Fruit fly (Drosophila melanogaster): ENCODE measurements around the gene PIG-Wa.

PIG-Wa gene

DNA sequence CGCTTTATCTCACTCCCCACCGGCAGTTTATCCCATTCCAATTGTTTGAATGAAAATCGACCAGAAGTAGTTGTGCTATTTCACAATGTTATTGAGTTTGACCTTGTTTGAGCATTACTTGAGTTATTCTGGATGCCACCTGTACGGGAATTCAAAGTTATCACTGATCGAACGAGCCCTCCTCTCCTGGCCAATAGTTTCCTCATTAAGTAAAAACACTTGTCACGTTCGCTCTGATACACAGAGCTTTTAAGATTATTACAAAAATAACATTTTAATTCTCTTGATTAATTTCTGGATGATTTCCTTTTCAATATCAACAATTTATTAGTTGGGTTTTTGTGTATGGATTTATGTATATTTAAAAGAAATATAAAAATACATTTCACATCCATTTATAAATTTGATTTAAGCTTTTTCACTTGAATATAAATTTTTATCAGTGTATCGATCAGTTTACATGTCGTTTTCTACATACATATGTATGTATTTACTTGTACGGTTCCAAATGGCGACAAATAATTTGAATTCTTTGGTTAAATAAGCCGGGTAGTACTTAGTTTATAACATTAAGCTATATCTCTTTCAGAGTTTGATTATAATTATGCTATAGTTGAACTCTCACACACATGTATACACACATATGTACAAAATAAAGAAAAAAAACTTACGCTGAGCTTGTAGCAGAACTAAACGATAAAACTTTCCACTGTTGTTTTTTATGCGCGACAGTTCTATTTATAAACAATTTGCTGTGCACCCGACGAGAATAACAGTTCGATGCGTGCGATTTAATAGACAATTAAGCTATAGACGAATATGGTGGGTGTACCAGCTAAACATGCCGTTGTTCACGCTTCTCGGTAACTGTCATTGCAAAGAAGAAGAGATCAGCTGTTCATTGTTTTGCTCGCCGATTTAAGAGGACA, 8.9 kb upstream of the PIG-Wa start, which contains the start of the genes CG3609 and CG15390 (continued):
- TF ChIP-seq ato (GFP tag; IDR thresholded peaks at IDR 0.05; ENCODE audit: partially characterized antibody) (no peak), Sox102F (GFP tag; optimal IDR thresholded peaks at IDR 0.05) (peak; percentile 81), Chrac-16 (GFP tag; optimal IDR thresholded peaks at IDR 0.05) (peak; percentile 83), E2f1 (GFP tag; IDR thresholded peaks at IDR 0.05) (peak; percentile 54), CG2678 (tag; optimal IDR thresholded peaks at IDR 0.05) (peak; percentile 66), CG13287 (GFP tag; IDR thresholded peaks at IDR 0.05; ENCODE audit: partially characterized antibody) (peak; percentile 57), zfh2 (GFP tag; optimal IDR thresholded peaks at IDR 0.05) (peak; percentile 94), CG1603 (tag; optimal IDR thresholded peaks at IDR 0.05) (peak; percentile 87), tio (GFP tag; optimal IDR thresholded peaks at IDR 0.05) (peak; percentile 23), chif (GFP tag; optimal IDR thresholded peaks at IDR 0.05) (peak; percentile 77 to 89), sr (GFP tag; IDR thresholded peaks at IDR 0.05) (peak; percentile 15; the same call in 1 of the 3 replicates), wdn (GFP tag; IDR thresholded peaks at IDR 0.05) (peak; percentile 69), lov (optimal IDR thresholded peaks at IDR 0.05) (no peak), lov (GFP tag; IDR thresholded peaks at IDR 0.05) (peak; percentile 30; the same call in 2 of the 3 replicates), cas (GFP tag; IDR thresholded peaks at IDR 0.05) (peak; percentile 47; the same call in 1 of the 2 replicates), Dek (tag; optimal IDR thresholded peaks at IDR 0.05) (peak; percentile 82), en (GFP tag; optimal IDR thresholded peaks at IDR 0.05) (peak; percentile 79), tup (GFP tag; optimal IDR thresholded peaks at IDR 0.05) (peak; percentile 63), Ada2b (GFP tag; IDR thresholded peaks at IDR 0.05) (peak; percentile 74), CG11093 (GFP tag; IDR thresholded peaks at IDR 0.05) (peak; percentile 65; the same call in 1 of the 3 replicates), sens-2 (GFP tag; IDR thresholded peaks at IDR 0.05) (peak; percentile 59), CG9932 (GFP tag; IDR thresholded peaks at IDR 0.05) (peak; percentile 97), h (optimal IDR thresholded peaks at IDR 0.05) (no peak), prd (optimal IDR thresholded peaks at IDR 0.05) (no peak), prd (GFP tag; IDR thresholded peaks at IDR 0.05) (peak; percentile 86), tna (GFP tag; IDR thresholded peaks at IDR 0.05; ENCODE audit: partially characterized antibody) (no peak), CG4360 (GFP tag; IDR thresholded peaks at IDR 0.05) (no peak), Sry-δ (GFP tag; optimal IDR thresholded peaks at IDR 0.05) (peak; percentile 66), hbn (GFP tag; IDR thresholded peaks at IDR 0.05; ENCODE audit: partially characterized antibody) (peak; percentile 32; the same call in 1 of the 2 replicates), CG12659 (GFP tag; optimal IDR thresholded peaks at IDR 0.05) (peak; percentile 75), Elba2 (GFP tag; optimal IDR thresholded peaks at IDR 0.05) (no peak), CG9727 (GFP tag; optimal IDR thresholded peaks at IDR 0.05) (peak; percentile 54), CG7786 (GFP tag; optimal IDR thresholded peaks at IDR 0.05) (peak; percentile 90), CG43689 (GFP tag; IDR thresholded peaks at IDR 0.05) (0 out of 2 replicates have a peak, but pooled peaks have one; percentile 9), Hmr (GFP tag; optimal IDR thresholded peaks at IDR 0.05) (peak; percentile 77), CG30020 (tag; optimal IDR thresholded peaks at IDR 0.05) (peak; percentile 63), cad (GFP tag; optimal IDR thresholded peaks at IDR 0.05) (no peak), onecut (GFP tag; IDR thresholded peaks at IDR 0.05) (peak; percentile 72), CG3847 (GFP tag; IDR thresholded peaks at IDR 0.05) (peak; percentile 86), CG1024 (GFP tag; IDR thresholded peaks at IDR 0.05) (peak; percentile 55; the same call in 1 of the 2 replicates), Med (GFP tag) (peak; percentile 99), CG11247 (GFP tag; IDR thresholded peaks at IDR 0.05) (peak; percentile 83), CG16863 (GFP tag; optimal IDR thresholded peaks at IDR 0.05) (peak; percentile 84), chn (GFP tag; optimal IDR thresholded peaks at IDR 0.05) (peak; percentile 94), CG9215 (GFP tag; IDR thresholded peaks at IDR 0.05) (peak; percentile 68), slou (GFP tag; optimal IDR thresholded peaks at IDR 0.05) (peak; percentile 51), dmrt11E (tag; optimal IDR thresholded peaks at IDR 0.05) (peak; percentile 15), Max (GFP tag; optimal IDR thresholded peaks at IDR 0.05) (peak; percentile 72), CG6689 (GFP tag; IDR thresholded peaks at IDR 0.05) (peak; percentile 47), CG1529 (GFP tag; optimal IDR thresholded peaks at IDR 0.05) (peak; percentile 23)
